Worm (Caenorhabditis elegans) whole organism, L1 larva: ENCODE results near the gene T09A5.5.

Experiments
- C04F5.9 ChIP-seq: sonication (generic microtip); optimal IDR thresholded peaks from 2 replicates; lab custom pipeline; 2016; ENCODE audit warnings: missing genetic modification characterization, missing compliant biosample characterization
- F16B12.6 ChIP-seq: fragments of 150-350 bp; optimal IDR thresholded peaks from 2 replicates; lab custom pipeline; 2014; ENCODE audit warnings: missing biosample characterization, missing genetic modification characterization
- blmp-1 ChIP-seq: fragments of 150-350 bp; optimal IDR thresholded peaks from 2 replicates; lab custom pipeline; 2014; ENCODE audit warnings: missing biosample characterization, missing genetic modification characterization
- ceh-8 ChIP-seq: fragments of 200-800 bp; sonication (Bioruptor generic); optimal IDR thresholded peaks from 2 replicates; lab custom pipeline; 2018; ENCODE audit warnings: mild to moderate bottlenecking, missing genetic modification characterization, moderate library complexity, missing compliant biosample characterization
- ceh-82 ChIP-seq, 3 experiments: fragments of 150-350 bp in 1 of 3; sonication (generic microtip) in 2 of 3; optimal IDR thresholded peaks; 2 replicates each; lab custom pipeline; 2014 to 2017; ENCODE audit warnings: missing biosample characterization in 3 of 3, missing genetic modification characterization in 3 of 3
- ceh-88 ChIP-seq: fragments of 200-800 bp; sonication (Bioruptor generic); IDR thresholded peaks from 2 replicates; pipeline ENCODE4 v1.3.6; 2022; ENCODE audit warnings: missing genetic modification characterization, missing compliant biosample characterization
- dpl-1 ChIP-seq, 3 experiments: fragments of 150-350 bp in 2 of 3; sonication (generic microtip) in 1 of 3; optimal IDR thresholded peaks; 2 replicates each; lab custom pipeline; 2014 to 2017; ENCODE audit warnings: missing biosample characterization in 3 of 3, missing genetic modification characterization in 3 of 3, missing genetic modification reagents in 3 of 3
- dsc-1 ChIP-seq: sonication (generic microtip); optimal IDR thresholded peaks from 2 replicates; lab custom pipeline; 2016; ENCODE audit warnings: mild to moderate bottlenecking, missing genetic modification characterization, missing compliant biosample characterization
- efl-1 ChIP-seq, 4 experiments: fragments of 150-350 bp; optimal IDR thresholded peaks in 3 of 4; peaks in 1 of 4; 1 replicate in 1 of 4; 2 replicates in 3 of 4; lab custom pipeline; 2014; ENCODE audit warnings: missing biosample characterization in 2 of 4, missing genetic modification characterization in 2 of 4, missing genetic modification reagents in 2 of 4
- egl-13 ChIP-seq: sonication (generic microtip); optimal IDR thresholded peaks from 2 replicates; lab custom pipeline; 2016; ENCODE audit warnings: missing genotype, missing genetic modification reagents, missing genetic modification characterization, missing compliant biosample characterization
- egl-27 ChIP-seq, 2 experiments: fragments of 150-350 bp in 1 of 2; sonication (generic microtip); optimal IDR thresholded peaks; 3 replicates each; lab custom pipeline; 2017 to 2018; ENCODE audit warnings: missing biosample characterization in 2 of 2, missing genetic modification characterization in 2 of 2, missing genetic modification reagents in 2 of 2
- elt-2 ChIP-seq: sonication (generic microtip); optimal IDR thresholded peaks from 2 replicates; lab custom pipeline; 2016; ENCODE audit warnings: missing genetic modification characterization, mild to moderate bottlenecking, inconsistent platforms, missing compliant biosample characterization, missing genetic modification reagents
- fkh-10 ChIP-seq: sonication (generic microtip); optimal IDR thresholded peaks from 2 replicates; lab custom pipeline; 2017; ENCODE audit warnings: missing biosample characterization, missing genetic modification reagents, missing genetic modification characterization
- fkh-8 ChIP-seq: sonication (generic microtip); optimal IDR thresholded peaks from 2 replicates; lab custom pipeline; 2016; ENCODE audit warnings: mild to moderate bottlenecking, missing genetic modification characterization, missing compliant biosample characterization
- fos-1 ChIP-seq: fragments of 150-350 bp; optimal IDR thresholded peaks from 2 replicates; lab custom pipeline; 2014; ENCODE audit warnings: missing biosample characterization, missing genetic modification characterization
- hlh-17 ChIP-seq: fragments of 200-800 bp; sonication (Bioruptor generic); optimal IDR thresholded peaks from 2 replicates; lab custom pipeline; 2018; ENCODE audit warnings: missing genetic modification characterization, mild to moderate bottlenecking, missing compliant biosample characterization, moderate library complexity, borderline replicate concordance
- isw-1 ChIP-seq: fragments of 200-800 bp; sonication (Bioruptor generic); IDR thresholded peaks from 2 replicates; pipeline ENCODE4 v1.3.6; 2022; ENCODE audit warnings: missing genetic modification characterization, missing compliant biosample characterization
- jun-1 ChIP-seq: fragments of 150-350 bp; optimal IDR thresholded peaks from 2 replicates; lab custom pipeline; 2014; ENCODE audit warnings: missing biosample characterization, missing genetic modification reagents, missing genetic modification characterization
- lin-13 ChIP-seq: fragments of 150-350 bp; optimal IDR thresholded peaks from 2 replicates; lab custom pipeline; 2014; ENCODE audit warnings: missing biosample characterization, missing genetic modification reagents, missing genetic modification characterization
- lin-14 ChIP-seq: fragments of 200-800 bp; sonication (Bioruptor generic); optimal IDR thresholded peaks from 2 replicates; lab custom pipeline; 2018; ENCODE audit warnings: mild to moderate bottlenecking, missing genetic modification characterization, moderate library complexity, missing compliant biosample characterization
- lin-35 ChIP-seq, 2 experiments: fragments of 150-350 bp; optimal IDR thresholded peaks; 2 replicates each; lab custom pipeline; 2014; ENCODE audit warnings: missing biosample characterization in 2 of 2, missing genetic modification characterization in 2 of 2, missing genetic modification reagents in 2 of 2
- lin-39 ChIP-seq: fragments of 150-350 bp; optimal IDR thresholded peaks from 2 replicates; lab custom pipeline; 2014; ENCODE audit warnings: missing biosample characterization, missing genetic modification reagents, missing genetic modification characterization
- lir-3 ChIP-seq: sonication (generic microtip); optimal IDR thresholded peaks from 2 replicates; lab custom pipeline; 2016; ENCODE audit warnings: mild to moderate bottlenecking, missing genetic modification characterization, moderate library complexity, missing compliant biosample characterization; ENCODE audit not compliant: poor library complexity
- lsy-2 ChIP-seq, 2 experiments: fragments of 150-350 bp; optimal IDR thresholded peaks; 2 replicates each; lab custom pipeline; 2014; ENCODE audit warnings: missing biosample characterization in 2 of 2, missing genetic modification characterization in 2 of 2
- mab-9 ChIP-seq: fragments of 200-800 bp; sonication (Bioruptor generic); IDR thresholded peaks from 2 replicates; pipeline ENCODE4 v1.3.6; 2022; ENCODE audit warnings: missing genetic modification reagents, missing genetic modification characterization, missing compliant biosample characterization
- mdl-1 ChIP-seq, 2 experiments: fragments of 150-350 bp; optimal IDR thresholded peaks; 2 replicates each; lab custom pipeline; 2014 to 2017; ENCODE audit warnings: missing biosample characterization in 2 of 2, missing genetic modification characterization in 2 of 2, inconsistent platforms in 1 of 2
- nhr-28 ChIP-seq: fragments of 150-350 bp; optimal IDR thresholded peaks from 2 replicates; lab custom pipeline; 2014; ENCODE audit warnings: missing biosample characterization, missing genetic modification characterization
- nhr-71 ChIP-seq: sonication (generic microtip); optimal IDR thresholded peaks from 2 replicates; lab custom pipeline; 2016; ENCODE audit warnings: mild to moderate bottlenecking, missing genetic modification characterization, moderate library complexity, missing compliant biosample characterization
- nhr-77 ChIP-seq: fragments of 150-350 bp; optimal IDR thresholded peaks from 2 replicates; lab custom pipeline; 2014; ENCODE audit warnings: missing biosample characterization, missing genetic modification characterization
- nhr-85 ChIP-seq: sonication (generic microtip); peaks from one replicate; lab custom pipeline; 2016; ENCODE audit warnings: missing genetic modification characterization, inconsistent platforms, missing compliant biosample characterization
- nhr-90 ChIP-seq: sonication (generic microtip); optimal IDR thresholded peaks from 2 replicates; lab custom pipeline; 2016; ENCODE audit warnings: mild to moderate bottlenecking, missing genetic modification characterization, missing compliant biosample characterization; ENCODE audit not compliant: poor library complexity
- pag-3 ChIP-seq: sonication (generic microtip); optimal IDR thresholded peaks from 2 replicates; lab custom pipeline; 2017; ENCODE audit warnings: missing genetic modification characterization, mild to moderate bottlenecking, missing compliant biosample characterization, antibody characterized with exemption, borderline replicate concordance; ENCODE audit not compliant: insufficient read depth
- snpc-4 ChIP-seq: fragments of 150-350 bp; optimal IDR thresholded peaks from 2 replicates; lab custom pipeline; 2014; ENCODE audit warnings: missing biosample characterization, missing genetic modification characterization
- sox-4 ChIP-seq: sonication (generic microtip); optimal IDR thresholded peaks from 2 replicates; lab custom pipeline; 2016; ENCODE audit warnings: missing genetic modification characterization, missing compliant biosample characterization
- sup-37 ChIP-seq: fragments of 200-800 bp; sonication (Bioruptor generic); optimal IDR thresholded peaks from 2 replicates; lab custom pipeline; 2018; ENCODE audit warnings: mild to moderate bottlenecking, missing genetic modification characterization, missing compliant biosample characterization
- unc-98 ChIP-seq: fragments of 200-800 bp; sonication (Bioruptor generic); IDR thresholded peaks from 2 replicates; pipeline ENCODE4 v1.3.6; 2022; ENCODE audit warnings: missing genetic modification characterization, missing compliant biosample characterization
- vab-15 ChIP-seq: sonication (generic microtip); optimal IDR thresholded peaks from 2 replicates; lab custom pipeline; 2017; ENCODE audit warnings: missing genotype, mild to moderate bottlenecking, missing genetic modification characterization, missing compliant biosample characterization
- zag-1 ChIP-seq: fragments of 150-350 bp; optimal IDR thresholded peaks from 2 replicates; lab custom pipeline; 2014; ENCODE audit warnings: missing biosample characterization, missing genetic modification characterization
- zip-4 ChIP-seq: fragments of 200-800 bp; sonication (Bioruptor generic); optimal IDR thresholded peaks from 2 replicates; lab custom pipeline; 2018; ENCODE audit warnings: mild to moderate bottlenecking, missing genetic modification characterization, moderate library complexity, missing compliant biosample characterization
- ztf-4 ChIP-seq: fragments of 150-350 bp; optimal IDR thresholded peaks from 2 replicates; lab custom pipeline; 2014; ENCODE audit warnings: missing biosample characterization, missing genetic modification characterization

Gene T09A5.5

ce11 chrII:7887295-7887694, 33.7 kb upstream of the T09A5.5 start (continued):
- peak; percentile 46 for TF ChIP-seq ztf-4 (tag; lab: Kevin White, UChicago)
- peak; percentile 57 for TF ChIP-seq zip-4 (GFP tag; lab: Kevin White, UChicago)
- TF ChIP-seq fkh-10 (GFP tag; lab: Kevin White, UChicago): peak; percentile 25
- TF ChIP-seq mab-9: no peak
- no peak for TF ChIP-seq isw-1 (GFP tag; lab: Robert Waterston, UW)

DNA sequence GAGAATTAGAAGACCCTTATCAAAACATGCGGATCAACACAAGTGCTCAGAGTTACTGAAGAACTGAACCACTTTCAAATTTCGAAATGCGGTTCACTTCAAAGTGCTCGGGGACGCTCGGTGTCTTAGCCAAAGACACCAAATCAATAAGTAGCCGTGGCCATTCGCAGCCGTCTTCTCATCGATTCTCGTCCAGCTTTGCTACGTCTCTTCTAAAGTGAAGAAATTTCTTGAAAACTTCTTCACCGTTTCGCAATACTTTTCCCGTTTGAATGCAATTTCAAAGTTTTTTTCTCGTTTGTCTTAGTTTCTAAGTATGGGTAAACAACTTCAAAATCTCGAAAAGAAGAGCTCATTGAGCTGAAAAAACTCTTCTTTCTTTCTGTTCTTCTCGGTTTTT, 31.3 kb upstream of the T09A5.5 start:
- TF ChIP-seq ceh-8 (no peak), ceh-82 (tag; optimal IDR thresholded peaks at IDR 0.05; lab: Kevin White, UChicago) (peak; percentile 12 to 68 (median 22)), egl-13 (no peak), fos-1 (tag; lab: Kevin White, UChicago) (no peak), mdl-1 (tag; optimal IDR thresholded peaks at IDR 0.05; lab: Kevin White, UChicago) (no peak), zag-1 (no peak), sup-37 (GFP tag; lab: Kevin White, UChicago) (no peak), sox-4 (tag; lab: Kevin White, UChicago) (no peak), blmp-1 (tag; lab: Kevin White, UChicago) (no peak), dsc-1 (tag; lab: Kevin White, UChicago) (no peak), vab-15 (no peak), nhr-71 (tag; lab: Kevin White, UChicago) (peak; percentile 6), mab-9 (no peak), unc-98 (GFP tag; lab: Robert Waterston, UW) (no peak), hlh-17 (no peak), lin-14 (peak; percentile 78), fkh-10 (GFP tag; lab: Kevin White, UChicago) (peak; percentile 29), snpc-4 (tag; lab: Kevin White, UChicago) (no peak), lsy-2 (tag; optimal IDR thresholded peaks at IDR 0.05; lab: Kevin White, UChicago) (peak; percentile 6 to 37), lin-13 (GFP tag; lab: Kevin White, UChicago) (no peak), nhr-28 (tag; lab: Kevin White, UChicago) (no peak), ztf-4 (tag; lab: Kevin White, UChicago) (no peak), fkh-8 (tag; lab: Kevin White, UChicago) (peak; percentile 8), zip-4 (GFP tag; lab: Kevin White, UChicago) (no peak), nhr-90 (tag; lab: Kevin White, UChicago) (no peak), elt-2 (tag; lab: Kevin White, UChicago) (no peak), C04F5.9 (tag; lab: Kevin White, UChicago) (no peak), lir-3 (tag; lab: Kevin White, UChicago) (no peak), pag-3 (no peak), nhr-85 (no peak), F16B12.6 (tag; lab: Kevin White, UChicago) (peak; percentile 14), egl-27 (tag; optimal IDR thresholded peaks at IDR 0.05; lab: Kevin White, UChicago) (no peak), efl-1 (optimal IDR thresholded peaks at IDR 0.05; lab: Kevin White, UChicago) (peak; percentile 2 to 3), efl-1 (GFP tag; optimal IDR thresholded peaks at IDR 0.05 in 1 of 2; lab: Kevin White, UChicago) (no peak), ceh-88 (GFP tag; lab: Robert Waterston, UW) (no peak), jun-1 (tag; lab: Kevin White, UChicago) (no peak), lin-35 (GFP tag; optimal IDR thresholded peaks at IDR 0.05; lab: Kevin White, UChicago) (peak in 1 of 2 experiments; percentile 16), lin-39 (tag; lab: Kevin White, UChicago) (no peak), nhr-77 (tag; lab: Kevin White, UChicago) (no peak), dpl-1 (GFP tag; optimal IDR thresholded peaks at IDR 0.05; lab: Kevin White, UChicago) (no peak)
